Worm (Caenorhabditis elegans) whole organism, midembryonic: ENCODE measurements around the gene dph-1.

ENCODE experiments used
- T22C8.4 ChIP-seq: fragments of 200-800 bp; sonication (Bioruptor generic); IDR thresholded peaks from 2 replicates; pipeline ENCODE4 v1.3.6; 2022; ENCODE audit warnings: missing genetic modification characterization, missing compliant biosample characterization
- cog-1 ChIP-seq: sonication (generic microtip); optimal IDR thresholded peaks from 2 replicates; lab custom pipeline; 2016; ENCODE audit warnings: missing genetic modification characterization, missing compliant biosample characterization
- flt-1 ChIP-seq: fragments of 200-800 bp; sonication (Bioruptor generic); IDR thresholded peaks from 2 replicates; pipeline ENCODE4 v1.3.6; 2022; ENCODE audit warnings: missing genetic modification characterization, missing compliant biosample characterization
- klf-2 ChIP-seq: fragments of 200-800 bp; sonication (Bioruptor generic); conservative IDR thresholded peaks from 2 replicates; pipeline ENCODE4 v1.3.6; 2022; ENCODE audit warnings: missing genetic modification reagents, missing genetic modification characterization, missing compliant biosample characterization
- med-1 ChIP-seq: sonication (generic microtip); optimal IDR thresholded peaks from 2 replicates; lab custom pipeline; 2017; ENCODE audit warnings: missing genetic modification characterization, mild to moderate bottlenecking, missing compliant biosample characterization, antibody characterized with exemption, missing genetic modification reagents; ENCODE audit not compliant: insufficient read depth
- ref-1 ChIP-seq: fragments of 200-800 bp; sonication (Bioruptor generic); conservative IDR thresholded peaks from 2 replicates; pipeline ENCODE4 v1.3.6; 2022; ENCODE audit warnings: missing genetic modification reagents, missing genetic modification characterization, missing compliant biosample characterization
- tab-1 ChIP-seq: fragments of 200-800 bp; sonication (Bioruptor generic); IDR thresholded peaks from 2 replicates; pipeline ENCODE4 v1.3.6; 2022; ENCODE audit warnings: missing genetic modification characterization, missing compliant biosample characterization
- ztf-23 ChIP-seq: fragments of 200-800 bp; sonication (Bioruptor generic); IDR thresholded peaks from 2 replicates; pipeline ENCODE4 v1.3.6; 2022; ENCODE audit warnings: missing genetic modification reagents, missing genetic modification characterization, missing compliant biosample characterization
- ztf-29 ChIP-seq: fragments of 200-800 bp; sonication (Bioruptor generic); IDR thresholded peaks from 2 replicates; pipeline ENCODE4 v1.3.6; 2022; ENCODE audit warnings: missing genetic modification reagents, missing genetic modification characterization, missing compliant biosample characterization

dph-1 gene

DNA sequence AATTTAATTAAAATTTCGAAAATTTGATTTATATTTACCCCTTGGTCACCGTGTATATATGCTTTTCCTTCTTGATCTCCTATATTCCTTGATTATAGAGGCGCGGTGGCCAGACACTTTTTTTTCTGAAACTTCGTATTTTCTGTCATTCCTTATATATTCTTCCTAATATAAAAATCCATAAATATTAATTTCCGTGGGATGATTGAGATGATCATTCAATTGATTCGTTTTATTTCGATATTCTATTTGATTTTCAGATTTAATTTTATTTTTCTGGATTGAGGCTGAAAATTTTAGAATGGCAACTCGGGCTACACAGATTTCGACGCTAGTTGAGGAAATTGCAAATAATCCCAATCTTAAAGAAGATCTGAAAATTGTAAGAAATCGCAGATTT, at the start of gene dph-1:
TSS of gene dph-1 (plus strand) at position 301 of the 400 bp plus-strand sequence.
- TF ChIP-seq tab-1 (GFP tag; lab: Robert Waterston, UW): no peak
- no peak for TF ChIP-seq med-1
- no peak for TF ChIP-seq flt-1 (GFP tag; lab: Robert Waterston, UW)
- no peak for TF ChIP-seq klf-2
- TF ChIP-seq ztf-29 (GFP tag; lab: Robert Waterston, UW): no peak
- TF ChIP-seq cog-1: no peak
- TF ChIP-seq T22C8.4 (GFP tag; lab: Robert Waterston, UW): no peak

ce11 chrIII:3657479-3657878, 49.2 kb upstream of the dph-1 start, which contains the start of gene C46F11.5:
TSS of gene C46F11.5 (minus strand) at chrIII:3657606.
- TF ChIP-seq ztf-23 (GFP tag; lab: Robert Waterston, UW) (no peak), klf-2 (no peak), ref-1 (no peak), cog-1 (no peak), med-1 (no peak), tab-1 (GFP tag; lab: Robert Waterston, UW) (no peak), flt-1 (GFP tag; lab: Robert Waterston, UW) (no peak), ztf-29 (GFP tag; lab: Robert Waterston, UW) (no peak), T22C8.4 (GFP tag; lab: Robert Waterston, UW) (no peak)

DNA sequence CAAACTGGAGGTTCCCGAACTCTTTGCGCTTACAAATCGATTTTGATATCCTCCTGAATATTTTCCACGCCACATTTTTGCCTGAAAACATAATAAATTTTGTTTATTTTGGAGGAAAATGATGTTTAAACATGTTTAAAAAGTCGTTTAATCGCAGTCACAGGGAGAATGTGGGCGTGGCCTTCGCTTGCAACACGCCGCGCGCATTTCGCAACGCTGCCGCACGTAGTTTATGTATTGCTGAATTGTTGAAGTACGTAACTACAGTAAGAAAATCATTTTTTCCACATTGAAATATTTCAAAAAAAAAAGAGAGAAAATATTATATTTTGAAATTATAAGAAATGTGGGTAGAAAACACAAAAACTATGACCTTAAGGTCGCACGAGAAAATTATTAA, 42.5 kb upstream of the dph-1 start, which contains the start of gene C46F11.4:
TSS of gene C46F11.4 (minus strand) at position 81 of the 400 bp plus-strand sequence.
- peak; percentile 84 for TF ChIP-seq T22C8.4 (GFP tag; lab: Robert Waterston, UW)
- peak; percentile 93 for TF ChIP-seq flt-1 (GFP tag; lab: Robert Waterston, UW)
- TF ChIP-seq med-1: peak; percentile 97
- TF ChIP-seq ref-1: peak; percentile 65; the same call in 1 of the 2 replicates
- peak; percentile 94 for TF ChIP-seq ztf-23 (GFP tag; lab: Robert Waterston, UW)
- peak; percentile 89 for TF ChIP-seq klf-2
- TF ChIP-seq cog-1: peak; percentile 79
- TF ChIP-seq ztf-29 (GFP tag; lab: Robert Waterston, UW): peak; percentile 86
- TF ChIP-seq tab-1 (GFP tag; lab: Robert Waterston, UW): peak; percentile 94

- TF ChIP-seq ref-1 (no peak), klf-2 (no peak), ztf-23 (GFP tag; lab: Robert Waterston, UW) (no peak), ztf-29 (GFP tag; lab: Robert Waterston, UW) (no peak), med-1 (no peak), T22C8.4 (GFP tag; lab: Robert Waterston, UW) (no peak), cog-1 (no peak), tab-1 (GFP tag; lab: Robert Waterston, UW) (no peak), flt-1 (GFP tag; lab: Robert Waterston, UW) (no peak)
Measured at ce11 chrIII:3670336-3670735, 36.4 kb upstream of the dph-1 start, which contains the start of gene C46F11.6. TSS of gene C46F11.6 (minus strand) at chrIII:3670436.

- no peak for TF ChIP-seq flt-1 (GFP tag; lab: Robert Waterston, UW)
- no peak for TF ChIP-seq ztf-29 (GFP tag; lab: Robert Waterston, UW)
- no peak for TF ChIP-seq T22C8.4 (GFP tag; lab: Robert Waterston, UW)
- TF ChIP-seq med-1: no peak
- no peak for TF ChIP-seq klf-2
- no peak for TF ChIP-seq ztf-23 (GFP tag; lab: Robert Waterston, UW)
- TF ChIP-seq ref-1: no peak
- TF ChIP-seq cog-1: no peak
- TF ChIP-seq tab-1 (GFP tag; lab: Robert Waterston, UW): no peak
Measured at ce11 chrIII:3670984-3671383, 35.7 kb upstream of the dph-1 start.

DNA sequence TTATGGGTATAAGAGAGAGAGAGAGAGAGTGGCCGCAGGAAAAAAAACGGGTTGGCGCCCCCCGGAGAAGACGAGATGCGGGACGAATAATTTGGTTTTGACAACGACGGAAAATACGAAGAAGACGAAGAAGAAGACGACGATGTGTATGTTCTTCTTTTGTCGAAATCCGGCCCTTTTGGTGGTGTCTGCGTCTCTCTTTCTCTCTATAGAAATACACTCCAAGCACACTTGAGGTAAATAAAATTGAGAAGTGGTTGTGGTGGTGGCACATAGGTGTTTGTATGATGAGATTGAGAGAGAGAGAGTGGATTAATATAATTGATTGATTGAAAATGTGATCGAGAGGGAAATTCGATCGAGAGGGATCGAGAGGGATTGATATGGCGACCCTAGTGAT, 33.8 kb upstream of the dph-1 start:
- TF ChIP-seq ref-1 (no peak), T22C8.4 (GFP tag; lab: Robert Waterston, UW) (no peak), klf-2 (no peak), flt-1 (GFP tag; lab: Robert Waterston, UW) (no peak), tab-1 (GFP tag; lab: Robert Waterston, UW) (no peak), ztf-23 (GFP tag; lab: Robert Waterston, UW) (no peak), med-1 (no peak), cog-1 (no peak), ztf-29 (GFP tag; lab: Robert Waterston, UW) (no peak)

DNA sequence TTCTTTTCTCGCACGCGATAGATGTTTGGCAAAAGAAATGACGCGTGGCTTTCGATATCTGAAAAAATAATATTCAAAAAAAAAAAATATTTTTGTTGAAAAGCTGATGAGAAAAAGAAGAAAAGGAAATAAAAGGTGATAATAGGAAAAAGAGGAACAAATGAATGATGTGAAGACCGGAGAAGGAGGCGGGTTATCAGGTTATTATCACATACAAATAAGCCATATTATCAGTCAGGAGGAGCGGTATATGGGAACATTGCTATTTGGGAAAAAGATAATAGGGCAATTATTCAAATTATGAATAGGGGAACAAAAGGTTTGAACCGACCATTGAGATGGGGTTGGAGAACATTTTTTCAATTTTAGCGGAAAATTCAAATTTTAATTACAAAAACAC, 32.5 kb upstream of the dph-1 start:
- TF ChIP-seq T22C8.4 (GFP tag; lab: Robert Waterston, UW) (no peak), ztf-23 (GFP tag; lab: Robert Waterston, UW) (no peak), ztf-29 (GFP tag; lab: Robert Waterston, UW) (no peak), med-1 (no peak), tab-1 (GFP tag; lab: Robert Waterston, UW) (no peak)

ce11 chrIII:3675480-3675879, 31.2 kb upstream of the dph-1 start:
- TF ChIP-seq tab-1 (GFP tag; lab: Robert Waterston, UW): no peak
- no peak for TF ChIP-seq klf-2
- TF ChIP-seq flt-1 (GFP tag; lab: Robert Waterston, UW): no peak
- TF ChIP-seq ztf-29 (GFP tag; lab: Robert Waterston, UW): no peak
- no peak for TF ChIP-seq ref-1
- TF ChIP-seq med-1: no peak
- TF ChIP-seq ztf-23 (GFP tag; lab: Robert Waterston, UW): no peak
- no peak for TF ChIP-seq T22C8.4 (GFP tag; lab: Robert Waterston, UW)
- TF ChIP-seq cog-1: no peak

ce11 chrIII:3677378-3677777, 29.3 kb upstream of the dph-1 start:
- TF ChIP-seq ztf-29 (GFP tag; lab: Robert Waterston, UW) (no peak), T22C8.4 (GFP tag; lab: Robert Waterston, UW) (peak; percentile 96)

- no peak for TF ChIP-seq ztf-23 (GFP tag; lab: Robert Waterston, UW)
- TF ChIP-seq klf-2: no peak
- no peak for TF ChIP-seq med-1
- no peak for TF ChIP-seq T22C8.4 (GFP tag; lab: Robert Waterston, UW)
- TF ChIP-seq ztf-29 (GFP tag; lab: Robert Waterston, UW): no peak
- no peak for TF ChIP-seq cog-1
- no peak for TF ChIP-seq tab-1 (GFP tag; lab: Robert Waterston, UW)
- TF ChIP-seq ref-1: no peak
- no peak for TF ChIP-seq flt-1 (GFP tag; lab: Robert Waterston, UW)
Measured at ce11 chrIII:3679083-3679482, 27.6 kb upstream of the dph-1 start.
